Fruit fly (Drosophila melanogaster): Measurements from ENCODE around the gene CG31109.
A peak's percentile ranks its signal among the peaks of the same experiment; 100 is the strongest.

Gene CG31109

DNA sequence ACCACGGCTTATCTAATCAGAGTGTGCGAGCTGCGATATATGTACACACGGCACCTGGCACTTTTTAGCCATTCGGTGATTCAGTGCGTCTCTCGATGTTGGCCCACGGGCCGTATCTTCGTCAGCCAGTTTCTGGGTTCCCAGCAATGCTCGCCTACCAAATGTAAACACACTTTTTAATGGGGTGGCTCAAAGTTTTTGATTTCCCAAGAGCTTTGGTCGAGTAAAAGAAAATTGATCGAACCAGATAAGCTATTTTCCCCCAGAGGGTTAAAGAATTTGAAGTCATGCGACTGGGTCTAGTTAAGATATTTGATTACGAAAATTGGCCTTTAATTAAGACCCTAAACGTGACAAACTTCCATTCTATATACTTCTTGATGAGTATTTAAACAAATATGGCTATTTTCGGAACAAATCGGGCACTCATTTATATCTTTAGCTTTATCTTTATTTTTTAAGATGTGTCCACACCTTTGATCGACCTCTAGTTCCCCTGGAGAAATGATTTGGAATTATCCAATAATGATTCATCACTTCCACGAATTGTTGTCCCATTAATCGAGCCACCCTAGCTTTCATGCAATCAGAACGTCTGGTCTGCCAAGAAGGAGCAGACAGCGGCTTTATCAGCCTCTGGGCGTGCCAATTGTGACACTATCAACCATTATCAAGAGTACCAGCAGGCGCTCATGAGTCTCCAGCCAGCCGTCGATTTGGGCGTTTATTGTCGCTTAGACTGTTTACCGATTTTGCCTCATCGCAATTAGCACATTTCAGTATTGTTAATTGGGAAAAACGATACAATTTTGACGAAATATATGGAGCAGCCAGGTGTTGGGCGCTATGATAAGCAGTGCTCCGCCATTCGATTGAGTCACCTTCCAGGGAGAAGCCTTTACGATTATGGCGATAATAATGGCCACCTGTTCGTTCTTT lies 26.9 kb downstream of the CG31109 start:
- no peak for TF ChIP-seq CG17801 (GFP tag; optimal IDR thresholded peaks at IDR 0.05; ENCODE audit: partially characterized antibody)

DNA sequence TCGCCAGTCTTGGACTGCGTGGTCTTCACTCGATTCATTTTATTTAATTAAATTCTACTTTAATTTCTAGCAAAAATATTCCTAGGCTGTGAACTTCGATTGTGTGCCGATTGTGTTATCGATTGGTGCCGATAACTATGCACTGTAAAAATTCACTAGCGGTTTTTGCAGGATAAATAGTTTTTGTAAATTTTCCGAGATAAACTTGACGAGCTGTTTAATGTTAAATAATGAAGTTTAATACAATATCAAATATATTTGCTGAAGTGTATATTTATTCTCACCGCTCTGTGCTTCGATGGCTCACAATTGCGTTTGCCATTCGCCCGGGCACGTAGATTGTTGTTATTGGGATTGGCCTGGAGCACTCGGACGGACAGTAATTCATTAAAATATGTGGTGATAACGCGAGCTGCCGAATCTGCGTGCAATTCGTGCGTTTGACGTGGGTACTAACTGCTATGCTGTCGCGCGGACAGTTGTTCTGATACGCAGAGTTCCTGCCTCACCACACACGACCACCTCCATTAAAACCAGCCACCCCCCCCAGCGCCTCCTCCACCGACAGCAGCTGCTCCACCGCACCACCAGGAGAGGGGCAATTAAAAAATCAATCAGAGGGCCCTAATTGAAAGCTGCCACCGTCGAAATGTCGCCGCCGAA lies 29.4 kb downstream of the CG31109 start, which contains the start of the genes EMC6 and Hr96:
TSS of gene EMC6 (minus strand) at position 123 of the 663 bp plus-strand sequence.
TSS of gene Hr96 (plus strand) at position 341 of the 663 bp plus-strand sequence.
- peak; percentile 93 for TF ChIP-seq CG17801 (GFP tag; optimal IDR thresholded peaks at IDR 0.05; ENCODE audit: partially characterized antibody)

DNA sequence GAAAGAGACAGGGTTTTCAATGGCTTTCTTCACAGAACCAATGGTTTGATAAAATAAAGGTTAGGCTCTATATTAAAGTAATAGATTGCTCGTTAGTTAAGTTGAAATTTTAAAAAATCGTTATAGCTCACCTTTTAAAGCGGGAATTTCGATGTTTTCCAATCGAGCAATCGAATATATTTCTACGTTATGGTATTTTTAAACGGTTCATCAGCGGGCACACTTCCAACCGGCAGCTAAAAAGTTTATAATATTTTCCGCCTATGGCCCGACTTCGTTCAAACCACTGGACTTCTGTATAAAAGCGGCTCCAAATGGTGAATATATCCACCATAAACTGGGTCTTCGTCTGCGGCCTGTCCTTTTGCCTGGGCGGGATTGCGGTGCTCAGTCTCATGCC lies 31.4 kb downstream of the CG31109 start, which contains the start of gene beta4GalT7:
TSS of gene beta4GalT7 (plus strand) at position 201 of the 400 bp plus-strand sequence.
- no peak for TF ChIP-seq CG17801 (GFP tag; optimal IDR thresholded peaks at IDR 0.05; ENCODE audit: partially characterized antibody)

DNA sequence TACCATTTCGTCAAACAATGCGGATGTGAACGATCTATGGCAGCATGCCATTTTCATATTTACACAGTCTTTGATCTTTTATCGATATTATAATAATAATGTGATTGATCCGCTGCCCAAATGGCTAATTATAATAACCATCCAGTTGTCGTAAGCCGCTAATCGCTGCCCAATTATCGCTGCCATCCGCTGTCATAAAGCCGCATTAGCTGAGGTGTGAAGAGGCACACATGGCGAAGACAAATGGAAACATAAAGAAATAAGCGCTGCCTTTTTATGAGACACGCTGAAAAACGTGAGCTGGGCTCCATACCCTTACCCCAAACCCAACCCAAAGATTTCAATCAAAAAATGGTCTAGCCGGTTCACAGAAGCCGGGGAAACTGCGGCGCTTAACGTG lies 42.4 kb downstream of the CG31109 start:
- no peak for TF ChIP-seq CG17801 (GFP tag; optimal IDR thresholded peaks at IDR 0.05; ENCODE audit: partially characterized antibody)

DNA sequence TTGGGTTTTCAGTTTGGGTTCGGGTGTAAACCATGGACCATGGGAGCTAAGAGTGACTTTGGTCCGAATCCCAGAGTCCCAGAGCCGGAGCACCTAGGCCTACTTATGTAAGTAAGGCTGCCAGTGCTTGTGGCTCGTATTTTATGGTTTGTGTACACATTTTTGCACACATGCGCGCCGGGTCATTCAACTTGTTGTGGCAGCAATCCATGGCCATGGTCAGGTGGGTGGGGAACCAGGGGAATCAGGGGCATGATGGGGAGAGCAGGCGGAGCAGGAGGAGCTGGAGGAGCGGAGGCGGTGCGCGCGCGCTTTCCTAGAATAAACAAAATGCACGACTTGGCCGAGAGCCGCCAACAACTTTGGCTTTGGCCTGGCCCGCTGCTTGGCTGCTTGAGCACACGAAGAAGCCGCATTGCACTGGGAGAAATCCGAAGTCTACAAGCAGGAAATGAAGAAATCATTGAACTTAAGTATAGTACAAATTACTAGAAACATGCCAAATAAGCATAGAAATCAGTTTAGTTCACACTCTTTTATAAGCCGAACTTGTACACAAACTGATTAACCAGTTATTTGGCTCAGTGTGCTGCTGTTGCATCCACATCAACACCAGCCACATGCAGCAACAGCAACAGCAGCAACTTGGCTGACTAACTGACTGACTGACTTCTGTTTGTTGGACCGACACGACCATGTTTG lies 44.6 kb downstream of the CG31109 start:
- TF ChIP-seq CG17801 (GFP tag; optimal IDR thresholded peaks at IDR 0.05; ENCODE audit: partially characterized antibody) = no peak

DNA sequence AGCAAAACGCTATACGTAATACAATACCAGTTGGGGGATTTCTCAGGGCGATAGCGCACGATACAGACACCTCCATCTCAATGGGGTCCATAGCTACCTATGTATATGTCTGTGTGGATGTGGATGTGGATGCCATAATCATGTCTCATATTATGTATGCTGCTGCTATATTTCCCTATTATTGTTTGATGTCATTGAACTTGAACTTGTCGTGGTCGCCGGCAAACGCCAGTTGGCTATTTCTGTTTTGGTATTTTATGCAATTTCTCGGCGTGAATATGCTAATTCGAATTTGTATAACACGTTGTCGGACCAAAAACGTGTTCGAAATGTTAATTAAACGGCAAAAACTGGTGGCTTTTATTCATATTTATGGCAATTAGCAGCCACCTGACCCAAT lies 48.7 kb downstream of the CG31109 start:
- no peak for TF ChIP-seq CG17801 (GFP tag; optimal IDR thresholded peaks at IDR 0.05; ENCODE audit: partially characterized antibody)

DNA sequence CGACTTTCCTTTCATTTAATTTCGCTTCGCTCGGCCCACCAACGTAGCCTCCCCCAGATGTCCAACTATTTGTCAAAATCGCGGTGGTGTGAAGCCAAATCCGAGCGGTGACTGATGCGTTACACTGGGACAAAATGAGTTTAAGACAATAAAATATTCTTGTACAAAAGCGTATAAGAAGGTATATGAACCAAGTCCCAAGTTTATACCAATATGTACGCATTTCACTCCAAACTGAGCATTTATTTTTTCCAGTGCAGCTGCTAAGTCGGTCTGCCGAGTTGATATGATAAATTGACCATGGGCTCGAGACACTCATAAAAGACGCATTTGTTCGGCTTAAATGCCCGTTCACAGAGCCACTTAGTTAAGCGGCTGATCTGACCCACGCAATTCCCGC lies 49.7 kb downstream of the CG31109 start:
- no peak for TF ChIP-seq CG17801 (GFP tag; optimal IDR thresholded peaks at IDR 0.05; ENCODE audit: partially characterized antibody)

DNA sequence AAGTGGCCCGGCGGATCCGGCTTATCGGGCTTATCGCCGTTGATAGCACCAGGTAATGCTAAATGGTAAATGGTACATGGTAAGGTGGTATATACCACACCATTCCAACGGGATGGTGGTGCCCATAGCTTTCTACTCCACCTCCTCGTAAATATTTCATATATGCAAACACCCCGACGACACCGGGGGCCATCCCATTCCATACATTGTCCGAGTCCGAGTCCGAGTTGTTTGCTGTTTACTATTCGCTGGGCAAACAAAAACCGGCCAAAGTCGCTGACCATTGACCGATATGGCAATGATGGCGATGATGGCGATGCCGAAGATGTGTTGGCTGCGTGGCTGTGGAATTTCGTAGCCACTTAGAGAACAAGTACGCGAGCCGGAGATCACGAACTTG lies 50.4 kb downstream of the CG31109 start:
- TF ChIP-seq CG17801 (GFP tag; optimal IDR thresholded peaks at IDR 0.05; ENCODE audit: partially characterized antibody) = no peak

Measured in ovary, adult (tissue).